Worm (Caenorhabditis elegans) whole organism, late embryonic: ENCODE measurements around the gene K11H12.8.

Source experiments
- C38D4.7 ChIP-seq: fragments of 200-800 bp; sonication (Bioruptor generic); optimal IDR thresholded peaks from 2 replicates; lab custom pipeline; 2018; ENCODE audit warnings: mild to moderate bottlenecking, missing genetic modification characterization, moderate library complexity, missing compliant biosample characterization
- dmd-4 ChIP-seq: sonication (generic microtip); optimal IDR thresholded peaks from 2 replicates; lab custom pipeline; 2016; ENCODE audit warnings: borderline replicate concordance, missing genetic modification characterization, missing compliant biosample characterization
- dve-1 ChIP-seq: sonication (generic microtip); optimal IDR thresholded peaks from 2 replicates; lab custom pipeline; 2017; ENCODE audit warnings: antibody characterized with exemption, mild to moderate bottlenecking, missing genetic modification characterization, missing compliant biosample characterization
- elt-2 ChIP-seq: sonication (generic microtip); optimal IDR thresholded peaks from 2 replicates; lab custom pipeline; 2016; ENCODE audit warnings: missing genetic modification reagents, missing genetic modification characterization, missing compliant biosample characterization
- elt-4 ChIP-seq: sonication (generic microtip); optimal IDR thresholded peaks from 2 replicates; lab custom pipeline; 2016; ENCODE audit warnings: missing genetic modification characterization, missing compliant biosample characterization
- eyg-1 ChIP-seq: sonication (generic microtip); optimal IDR thresholded peaks from 2 replicates; lab custom pipeline; 2016; ENCODE audit warnings: missing genotype, missing genetic modification characterization, missing compliant biosample characterization
- fkh-10 ChIP-seq: fragments of 150-350 bp; optimal IDR thresholded peaks from 2 replicates; lab custom pipeline; 2014; ENCODE audit warnings: missing biosample characterization, missing genetic modification reagents, missing genetic modification characterization
- pag-3 ChIP-seq: sonication (generic microtip); optimal IDR thresholded peaks from 2 replicates; lab custom pipeline; 2016; ENCODE audit warnings: missing compliant biosample characterization, missing genetic modification characterization, borderline replicate concordance
- pha-2 ChIP-seq: sonication (generic microtip); optimal IDR thresholded peaks from 2 replicates; lab custom pipeline; 2017; ENCODE audit warnings: mild to moderate bottlenecking, missing genetic modification characterization, missing compliant biosample characterization
- syd-9 ChIP-seq: sonication (generic microtip); optimal IDR thresholded peaks from 2 replicates; lab custom pipeline; 2016; ENCODE audit warnings: mild to moderate bottlenecking, missing genetic modification characterization, moderate library complexity, missing compliant biosample characterization
- unc-86 ChIP-seq: sonication (generic microtip); optimal IDR thresholded peaks from 2 replicates; lab custom pipeline; 2016; ENCODE audit warnings: missing genetic modification characterization, missing compliant biosample characterization

DNA sequence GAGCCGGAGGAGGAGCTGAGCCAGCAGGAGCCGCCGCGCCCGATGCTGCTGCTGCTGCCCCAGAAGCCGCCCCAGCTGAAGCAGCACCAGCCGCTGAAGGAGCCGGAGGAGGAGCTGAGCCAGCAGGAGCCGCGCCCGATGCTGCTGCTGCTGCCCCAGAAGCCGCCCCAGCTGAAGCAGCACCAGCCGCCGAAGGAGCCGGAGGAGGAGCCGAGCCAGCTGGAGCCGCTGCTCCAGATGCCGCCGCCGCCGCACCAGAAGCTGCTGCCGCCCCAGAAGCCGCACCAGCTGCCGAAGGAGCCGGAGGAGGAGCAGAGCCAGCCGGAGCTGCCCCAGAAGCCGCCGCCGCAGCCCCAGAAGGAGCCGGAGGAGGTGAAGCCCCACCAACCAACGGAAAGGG, 49.8 kb upstream of the K11H12.8 start:
- TF ChIP-seq pha-2 (tag; lab: Kevin White, UChicago) (no peak), dve-1 (no peak), unc-86 (tag; lab: Kevin White, UChicago) (no peak), pag-3 (tag; lab: Kevin White, UChicago) (no peak), dmd-4 (tag; lab: Kevin White, UChicago) (no peak), C38D4.7 (GFP tag; lab: Kevin White, UChicago) (no peak), elt-4 (tag; lab: Kevin White, UChicago) (no peak), syd-9 (tag; lab: Kevin White, UChicago) (no peak), eyg-1 (tag; lab: Kevin White, UChicago) (no peak), fkh-10 (GFP tag; lab: Kevin White, UChicago) (no peak), elt-2 (tag; lab: Kevin White, UChicago) (no peak)
